Worm (Caenorhabditis elegans): ENCODE results near the gene T19H12.2.

- TF ChIP-seq him-1 (tag; optimal IDR thresholded peaks at IDR 0.05) (no peak), W03F9.2 (tag; optimal IDR thresholded peaks at IDR 0.05) (no peak)
Measured at ce11 chrV:4918091-4918624, 27.9 kb downstream of the T19H12.2 start, which contains the start of gene C02E7.7.

Data from whole organism, L4/young adult.